Worm (Caenorhabditis elegans) whole organism, L4/young adult: Measurements from ENCODE around the gene pbo-4.

Source experiments
- W03F9.2 ChIP-seq: fragments of 150-350 bp; optimal IDR thresholded peaks from 2 replicates; lab custom pipeline; 2014; ENCODE audit warnings: missing biosample characterization, missing genetic modification characterization
- dao-5 ChIP-seq: sonication (generic microtip); optimal IDR thresholded peaks from 2 replicates; lab custom pipeline; 2016; ENCODE audit warnings: missing genotype, missing genetic modification characterization, moderate library complexity, missing compliant biosample characterization
- him-1 ChIP-seq: sonication (generic microtip); optimal IDR thresholded peaks from 2 replicates; lab custom pipeline; 2016; ENCODE audit warnings: missing genotype, missing genetic modification reagents, missing genetic modification characterization, missing compliant biosample characterization

The pbo-4 gene

DNA sequence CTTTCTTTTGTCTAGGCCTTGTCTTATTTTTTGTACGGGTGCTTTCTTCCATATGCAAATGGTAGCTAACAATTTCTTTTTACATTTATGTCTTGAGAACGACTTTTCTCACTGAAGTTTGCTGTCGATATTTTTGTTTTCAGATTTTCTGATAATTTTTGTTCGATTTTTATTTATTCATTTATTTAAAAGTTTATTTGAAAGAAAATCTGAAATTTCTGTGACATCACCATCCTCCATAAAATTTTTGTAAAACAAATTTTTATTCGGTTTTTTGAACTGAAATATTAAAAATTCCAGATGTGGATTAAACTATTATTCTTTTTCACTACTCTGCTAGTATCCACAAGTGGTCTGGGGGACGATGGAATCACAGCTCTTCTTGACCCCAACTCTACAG, at the start of gene pbo-4:
pbo-4 (plus strand) TSS at position 301 of the 400 bp plus-strand sequence.
- no peak for TF ChIP-seq dao-5 (tag; lab: Kevin White, UChicago)
- no peak for TF ChIP-seq him-1 (tag; lab: Kevin White, UChicago)
- no peak for TF ChIP-seq W03F9.2 (tag; lab: Kevin White, UChicago)

DNA sequence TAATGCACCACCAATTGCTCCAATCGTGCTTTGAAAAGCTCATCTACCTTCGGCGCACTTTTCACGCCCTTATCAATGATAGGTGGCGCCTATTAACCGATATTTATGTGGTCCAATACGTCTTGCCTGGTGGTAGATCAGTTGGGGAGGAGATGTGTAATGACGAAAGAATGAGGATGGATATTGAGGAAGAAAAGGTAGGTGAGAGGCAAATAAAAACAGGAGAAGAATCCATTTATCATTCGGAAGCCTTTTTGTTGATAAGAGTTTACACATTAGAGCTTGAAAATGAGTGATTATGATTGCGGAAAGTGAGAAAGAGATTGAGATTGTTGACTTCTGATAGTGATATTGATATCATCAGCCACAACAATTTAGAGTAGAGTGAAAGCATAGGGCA, 46.5 kb upstream of the pbo-4 start:
- TF ChIP-seq dao-5 (tag; lab: Kevin White, UChicago) = no peak
- no peak for TF ChIP-seq W03F9.2 (tag; lab: Kevin White, UChicago)
- no peak for TF ChIP-seq him-1 (tag; lab: Kevin White, UChicago)

- no peak for TF ChIP-seq W03F9.2 (tag; lab: Kevin White, UChicago)
- no peak for TF ChIP-seq dao-5 (tag; lab: Kevin White, UChicago)
- no peak for TF ChIP-seq him-1 (tag; lab: Kevin White, UChicago)
Observed at ce11 chrX:10909661-10910060, 44.3 kb upstream of the pbo-4 start.

- TF ChIP-seq dao-5 (tag; lab: Kevin White, UChicago) = no peak
- TF ChIP-seq W03F9.2 (tag; lab: Kevin White, UChicago) = no peak
- no peak for TF ChIP-seq him-1 (tag; lab: Kevin White, UChicago)
Observed at ce11 chrX:10910716-10911115, 43.2 kb upstream of the pbo-4 start, which contains the start of gene F47B10.8. TSS of gene F47B10.8 (minus strand) at chrX:10910816.

DNA sequence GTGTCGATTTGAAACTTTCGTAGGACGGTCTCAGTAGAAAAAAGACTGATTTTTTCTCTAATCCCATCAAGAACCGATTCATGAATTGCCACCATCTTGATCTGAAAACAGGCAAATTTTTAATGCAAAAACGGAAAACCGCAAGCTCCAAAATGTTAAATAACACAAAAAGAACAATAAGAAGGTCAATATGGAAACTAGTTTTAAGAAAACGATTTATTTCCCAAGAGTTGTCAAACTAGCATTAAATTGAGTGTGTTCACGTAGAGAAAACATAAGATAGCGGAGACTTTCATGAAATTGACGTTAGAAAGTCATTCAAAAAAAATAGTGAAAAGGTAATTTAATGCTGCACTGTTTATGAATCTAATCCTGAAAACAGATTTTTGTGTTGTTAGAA, 40.0 kb upstream of the pbo-4 start, which contains the start of gene F47B10.9:
F47B10.9 (minus strand) TSS at position 101 of the 400 bp plus-strand sequence.
- TF ChIP-seq dao-5 (tag; lab: Kevin White, UChicago) (no peak), W03F9.2 (tag; lab: Kevin White, UChicago) (no peak), him-1 (tag; lab: Kevin White, UChicago) (no peak)

ce11 chrX:10914421-10915277, 39.3 kb upstream of the pbo-4 start:
- TF ChIP-seq W03F9.2 (tag; lab: Kevin White, UChicago) (no peak), dao-5 (tag; lab: Kevin White, UChicago) (no peak), him-1 (tag; lab: Kevin White, UChicago) (no peak)

ce11 chrX:10916194-10916593, 37.7 kb upstream of the pbo-4 start:
- TF ChIP-seq him-1 (tag; lab: Kevin White, UChicago) (no peak), W03F9.2 (tag; lab: Kevin White, UChicago) (no peak), dao-5 (tag; lab: Kevin White, UChicago) (no peak)

ce11 chrX:10919613-10920012, 34.3 kb upstream of the pbo-4 start, which contains the start of gene nstp-9:
TSS of gene nstp-9 (minus strand) at chrX:10919713.
- TF ChIP-seq dao-5 (tag; lab: Kevin White, UChicago) (no peak), W03F9.2 (tag; lab: Kevin White, UChicago) (no peak)

DNA sequence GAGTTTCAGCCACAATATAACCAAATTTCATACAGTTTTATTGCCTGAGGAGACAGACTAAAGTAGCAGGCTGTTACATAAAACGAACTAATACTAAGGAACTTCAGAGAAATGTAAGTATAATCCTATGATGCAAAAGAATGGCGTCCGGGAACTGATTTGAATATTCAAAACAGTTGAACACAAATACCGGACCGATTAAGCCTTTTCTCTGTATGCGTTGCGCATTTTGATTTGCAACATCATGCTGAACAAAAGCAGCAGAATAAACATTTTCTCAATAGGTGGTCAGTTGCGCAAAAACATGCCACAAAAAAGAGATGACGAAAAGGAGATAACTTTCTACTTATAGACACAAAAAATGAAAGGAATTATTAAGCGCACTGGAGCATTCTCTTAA, 29.9 kb upstream of the pbo-4 start:
- TF ChIP-seq dao-5 (tag; lab: Kevin White, UChicago) (no peak), W03F9.2 (tag; lab: Kevin White, UChicago) (no peak), him-1 (tag; lab: Kevin White, UChicago) (no peak)

DNA sequence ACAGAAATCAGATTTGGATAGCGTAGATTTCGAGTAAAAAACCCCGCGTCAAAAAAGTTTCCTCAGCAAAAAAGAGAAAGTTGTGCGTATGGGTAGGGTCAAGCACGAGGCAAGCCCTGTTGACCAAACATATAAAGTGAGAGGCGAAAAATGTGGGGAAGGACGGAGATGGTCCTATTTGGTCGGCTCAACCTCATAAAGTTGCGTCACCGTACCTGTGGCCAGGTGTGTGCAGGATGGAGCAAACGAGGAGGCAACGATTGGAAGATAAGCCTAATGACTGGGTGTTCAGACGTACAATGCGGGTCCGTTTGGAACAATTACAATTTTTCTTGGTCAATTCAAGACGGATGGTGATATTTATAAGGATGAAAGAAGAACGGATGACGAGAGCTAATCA, 26.8 kb upstream of the pbo-4 start:
- TF ChIP-seq dao-5 (tag; lab: Kevin White, UChicago) (no peak), him-1 (tag; lab: Kevin White, UChicago) (no peak), W03F9.2 (tag; lab: Kevin White, UChicago) (no peak)

- TF ChIP-seq dao-5 (tag; lab: Kevin White, UChicago) (no peak), him-1 (tag; lab: Kevin White, UChicago) (no peak), W03F9.2 (tag; lab: Kevin White, UChicago) (no peak)
Observed at ce11 chrX:10928948-10929563, 24.9 kb upstream of the pbo-4 start, which contains the start of gene dgn-1. TSS of gene dgn-1 (minus strand) at chrX:10928998.

DNA sequence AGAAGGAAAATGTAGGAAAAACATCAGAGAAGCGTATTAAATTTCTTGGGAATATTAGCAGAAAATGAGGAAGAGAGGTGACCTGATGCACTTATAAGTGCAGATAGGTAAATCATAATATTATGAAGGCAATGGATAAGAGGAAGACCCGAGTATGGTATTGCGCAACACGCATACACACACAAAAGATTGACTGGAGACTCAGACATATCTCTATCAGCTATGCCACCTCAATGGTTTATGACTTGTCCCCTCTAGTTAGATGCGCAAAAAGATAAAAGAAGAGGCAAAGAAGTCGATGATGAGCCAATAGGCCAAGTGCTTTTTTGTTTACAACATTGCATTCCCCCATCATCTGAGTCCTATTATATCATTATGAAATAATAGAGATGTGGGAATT, 21.8 kb upstream of the pbo-4 start:
- no peak for TF ChIP-seq dao-5 (tag; lab: Kevin White, UChicago)
- TF ChIP-seq W03F9.2 (tag; lab: Kevin White, UChicago) = no peak
- no peak for TF ChIP-seq him-1 (tag; lab: Kevin White, UChicago)

ce11 chrX:10933308-10934014, 20.5 kb upstream of the pbo-4 start:
- TF ChIP-seq dao-5 (tag; lab: Kevin White, UChicago) = no peak
- TF ChIP-seq W03F9.2 (tag; lab: Kevin White, UChicago) = no peak
- TF ChIP-seq him-1 (tag; lab: Kevin White, UChicago) = no peak
